Worm (Caenorhabditis elegans) whole organism, dauer: Measurements from ENCODE around the gene ttll-12.

ENCODE experiments used
- unc-62 ChIP-seq: sonication (generic microtip); optimal IDR thresholded peaks from 2 replicates; lab custom pipeline; 2017; ENCODE audit warnings: missing biosample characterization, missing genetic modification reagents, missing genetic modification characterization

ttll-12 gene

ce11 chrII:9338859-9339258 lies at the start of gene ttll-12:
Gene ttll-12, plus strand, starts transcription at chrII:9338997.
- no peak for TF ChIP-seq unc-62

ce11 chrII:9289127-9289526 lies 49.7 kb upstream of the ttll-12 start:
- no peak for TF ChIP-seq unc-62

ce11 chrII:9291632-9292031 lies 47.2 kb upstream of the ttll-12 start, which contains the start of gene acs-7:
Gene acs-7, plus strand, starts transcription at chrII:9292017.
- no peak for TF ChIP-seq unc-62

- TF ChIP-seq unc-62, result no peak
Measured at ce11 chrII:9295678-9296077, 43.1 kb upstream of the ttll-12 start, which contains the start of gene C01G6.9. Gene C01G6.9, minus strand, starts transcription at chrII:9295818.

- TF ChIP-seq unc-62, result no peak
Measured at ce11 chrII:9299679-9300078, 39.1 kb upstream of the ttll-12 start.

ce11 chrII:9301065-9301464 lies 37.7 kb upstream of the ttll-12 start:
- TF ChIP-seq unc-62, result no peak

ce11 chrII:9303545-9303944 lies 35.3 kb upstream of the ttll-12 start:
- no peak for TF ChIP-seq unc-62

- no peak for TF ChIP-seq unc-62
Measured at ce11 chrII:9304849-9305248, 33.9 kb upstream of the ttll-12 start.

- TF ChIP-seq unc-62, result no peak
Measured at ce11 chrII:9305575-9305974, 33.2 kb upstream of the ttll-12 start.

- TF ChIP-seq unc-62, result no peak
Measured at ce11 chrII:9306835-9307234, 32.0 kb upstream of the ttll-12 start.

- TF ChIP-seq unc-62, result no peak
Measured at ce11 chrII:9308614-9309046, 30.2 kb upstream of the ttll-12 start.

- TF ChIP-seq unc-62, result no peak
Measured at ce11 chrII:9310204-9310603, 28.6 kb upstream of the ttll-12 start, which contains the start of gene cam-1. Gene cam-1, minus strand, starts transcription at chrII:9310304.

- TF ChIP-seq unc-62, result no peak
Measured at ce11 chrII:9310794-9311193, 28.0 kb upstream of the ttll-12 start.

ce11 chrII:9311702-9312101 lies 27.1 kb upstream of the ttll-12 start:
- TF ChIP-seq unc-62, result no peak

ce11 chrII:9313335-9313734 lies 25.5 kb upstream of the ttll-12 start:
- no peak for TF ChIP-seq unc-62

ce11 chrII:9314733-9315132 lies 24.1 kb upstream of the ttll-12 start:
- no peak for TF ChIP-seq unc-62

- no peak for TF ChIP-seq unc-62
Measured at ce11 chrII:9315692-9316091, 23.1 kb upstream of the ttll-12 start.

ce11 chrII:9316801-9317200 lies 22.0 kb upstream of the ttll-12 start:
- TF ChIP-seq unc-62, result no peak
